Worm (Caenorhabditis elegans) whole organism, midembryonic: Measurements from ENCODE around the gene F31F6.1.

ENCODE experiments used
- T22C8.4 ChIP-seq: fragments of 200-800 bp; sonication (Bioruptor generic); IDR thresholded peaks from 2 replicates; pipeline ENCODE4 v1.3.6; 2022; ENCODE audit warnings: missing genetic modification characterization, missing compliant biosample characterization
- cog-1 ChIP-seq: sonication (generic microtip); optimal IDR thresholded peaks from 2 replicates; lab custom pipeline; 2016; ENCODE audit warnings: missing genetic modification characterization, missing compliant biosample characterization
- flt-1 ChIP-seq: fragments of 200-800 bp; sonication (Bioruptor generic); IDR thresholded peaks from 2 replicates; pipeline ENCODE4 v1.3.6; 2022; ENCODE audit warnings: missing genetic modification characterization, missing compliant biosample characterization
- klf-2 ChIP-seq: fragments of 200-800 bp; sonication (Bioruptor generic); conservative IDR thresholded peaks from 2 replicates; pipeline ENCODE4 v1.3.6; 2022; ENCODE audit warnings: missing genetic modification reagents, missing genetic modification characterization, missing compliant biosample characterization
- med-1 ChIP-seq: sonication (generic microtip); optimal IDR thresholded peaks from 2 replicates; lab custom pipeline; 2017; ENCODE audit warnings: missing genetic modification characterization, mild to moderate bottlenecking, missing compliant biosample characterization, antibody characterized with exemption, missing genetic modification reagents; ENCODE audit not compliant: insufficient read depth
- ref-1 ChIP-seq: fragments of 200-800 bp; sonication (Bioruptor generic); conservative IDR thresholded peaks from 2 replicates; pipeline ENCODE4 v1.3.6; 2022; ENCODE audit warnings: missing genetic modification reagents, missing genetic modification characterization, missing compliant biosample characterization
- tab-1 ChIP-seq: fragments of 200-800 bp; sonication (Bioruptor generic); IDR thresholded peaks from 2 replicates; pipeline ENCODE4 v1.3.6; 2022; ENCODE audit warnings: missing genetic modification characterization, missing compliant biosample characterization
- ztf-23 ChIP-seq: fragments of 200-800 bp; sonication (Bioruptor generic); IDR thresholded peaks from 2 replicates; pipeline ENCODE4 v1.3.6; 2022; ENCODE audit warnings: missing genetic modification reagents, missing genetic modification characterization, missing compliant biosample characterization
- ztf-29 ChIP-seq: fragments of 200-800 bp; sonication (Bioruptor generic); IDR thresholded peaks from 2 replicates; pipeline ENCODE4 v1.3.6; 2022; ENCODE audit warnings: missing genetic modification reagents, missing genetic modification characterization, missing compliant biosample characterization

DNA sequence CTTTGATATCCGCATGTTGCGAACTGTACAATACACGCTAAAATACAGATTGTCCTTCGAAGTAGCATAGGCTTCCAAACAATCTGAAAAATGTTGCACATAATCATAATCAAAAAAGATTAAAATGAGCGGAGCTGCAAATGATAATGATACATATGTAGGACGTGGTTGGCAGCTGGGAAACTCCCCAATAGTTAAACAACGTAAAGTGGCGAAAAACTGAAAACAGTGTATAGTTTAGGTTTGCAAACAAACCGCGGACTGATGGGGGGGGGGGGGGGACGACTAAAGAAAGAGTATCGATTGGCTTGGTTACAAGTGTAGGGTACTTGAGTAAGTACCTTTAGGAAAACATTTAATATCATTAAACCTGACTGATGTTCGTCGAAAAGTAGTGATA, 37.1 kb upstream of the F31F6.1 start, which contains the start of gene hex-5:
- TF ChIP-seq ztf-29 (GFP tag; lab: Robert Waterston, UW) (no peak), klf-2 (no peak), T22C8.4 (GFP tag; lab: Robert Waterston, UW) (no peak), cog-1 (tag; lab: Kevin White, UChicago) (no peak), ztf-23 (no peak), flt-1 (GFP tag; lab: Robert Waterston, UW) (no peak), tab-1 (no peak), med-1 (GFP tag; lab: Kevin White, UChicago) (no peak), ref-1 (GFP tag; lab: Robert Waterston, UW) (no peak)
